Fruit fly (Drosophila melanogaster) S2 (cell line): ENCODE results near the gene Atg16.

ENCODE experiments used
- CG8478 ChIP-seq: fragments of >200 bp; optimal IDR thresholded peaks from 2 replicates; lab custom pipeline; 2018
- CTCF ChIP-seq, 2 experiments: fragments of >200 bp; optimal IDR thresholded peaks; 2 replicates each; lab custom pipeline; 2018

DNA sequence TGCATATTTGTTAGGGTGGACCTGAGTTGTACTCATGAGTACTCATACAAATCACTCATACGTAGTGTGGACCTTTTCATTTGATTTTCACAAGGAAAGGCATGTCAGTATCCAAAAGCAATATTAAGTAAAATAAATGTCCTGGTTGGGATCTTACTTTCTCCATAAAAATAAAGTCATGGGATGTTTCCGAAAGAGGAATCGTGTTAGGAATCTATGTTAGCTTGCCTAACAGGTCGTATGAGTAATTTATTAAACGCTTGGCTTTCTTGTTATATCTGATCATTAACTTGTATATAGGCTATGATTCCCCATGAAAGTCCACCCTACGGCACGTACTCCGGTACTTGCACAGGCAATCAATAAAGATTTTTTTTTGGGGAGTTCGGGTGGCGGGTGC lies 40.9 kb upstream of the Atg16 start:
- TF ChIP-seq CG8478 (lab: Kevin White, UChicago) (no peak), CTCF (optimal IDR thresholded peaks at IDR 0.05; lab: Kevin White, UChicago) (no peak)
